Fruit fly (Drosophila melanogaster) whole organism, embryonic: ENCODE data around the gene Catsup.

ENCODE experiments used
- Bteb2 ChIP-seq: fragments of 200-800 bp; sonication (Bioruptor generic); optimal IDR thresholded peaks from 2 replicates; lab custom pipeline; 2016; ENCODE audit warnings: missing biosample characterization, missing genetic modification characterization
- CG11398 ChIP-seq: fragments of 200-800 bp; sonication (Bioruptor generic); optimal IDR thresholded peaks from 2 replicates; lab custom pipeline; 2016; ENCODE audit warnings: missing biosample characterization, missing genetic modification characterization
- CG11723 ChIP-seq: fragments of 200-800 bp; sonication (Bioruptor generic); optimal IDR thresholded peaks from 2 replicates; lab custom pipeline; 2017; ENCODE audit warnings: missing biosample characterization, mild to moderate bottlenecking, missing genetic modification characterization
- CG13287 ChIP-seq: fragments of 200-800 bp; sonication (Bioruptor generic); IDR thresholded peaks from 2 replicates; pipeline ENCODE4 v1.3.6; 2022; ENCODE audit warnings: missing biosample characterization, missing genetic modification characterization; ENCODE audit not compliant: partially characterized antibody
- CG15514 ChIP-seq: fragments of 200-800 bp; sonication (Bioruptor generic); optimal IDR thresholded peaks from 3 replicates; lab custom pipeline; 2017; ENCODE audit warnings: missing biosample characterization, missing genetic modification characterization, mild to moderate bottlenecking, moderate library complexity, missing genetic modification reagents
- CG18764 ChIP-seq: fragments of 200-800 bp; sonication (Bioruptor generic); optimal IDR thresholded peaks from 3 replicates; lab custom pipeline; 2016; ENCODE audit warnings: missing biosample characterization, missing genetic modification characterization
- CG2116 ChIP-seq: fragments of 200-800 bp; sonication (Bioruptor generic); optimal IDR thresholded peaks from 3 replicates; lab custom pipeline; 2018; ENCODE audit warnings: missing biosample characterization, mild to moderate bottlenecking, missing genetic modification characterization
- CG2120 ChIP-seq: fragments of 200-800 bp; sonication (Bioruptor generic); optimal IDR thresholded peaks from 3 replicates; lab custom pipeline; 2016; ENCODE audit warnings: missing biosample characterization, missing genetic modification characterization
- CG2875 ChIP-seq: fragments of 200-800 bp; sonication (Bioruptor generic); optimal IDR thresholded peaks from 2 replicates; lab custom pipeline; 2017; ENCODE audit warnings: missing biosample characterization, mild to moderate bottlenecking, missing genetic modification characterization, missing genetic modification reagents
- CG30431 ChIP-seq: fragments of 200-800 bp; sonication (Bioruptor generic); optimal IDR thresholded peaks from 2 replicates; lab custom pipeline; 2017; ENCODE audit warnings: missing biosample characterization, missing genetic modification characterization
- CG32532 ChIP-seq: fragments of 200-800 bp; sonication (Bioruptor generic); IDR thresholded peaks from 2 replicates; pipeline ENCODE4 v1.3.6; 2022; ENCODE audit warnings: missing biosample characterization, missing genetic modification characterization
- CG8290 ChIP-seq, 3 experiments: fragments of 200-800 bp; sonication (Bioruptor generic); optimal IDR thresholded peaks; 2 replicates each; lab custom pipeline; 2016 to 2019; ENCODE audit warnings: missing biosample characterization in 3 of 3, missing genetic modification characterization in 3 of 3, mild to moderate bottlenecking in 2 of 3, moderate library complexity in 1 of 3
- CG9932 ChIP-seq: fragments of 200-800 bp; sonication (Bioruptor generic); IDR thresholded peaks from 2 replicates; pipeline ENCODE4 v1.3.6; 2022; ENCODE audit warnings: missing biosample characterization, missing genetic modification characterization
- CHES-1-like ChIP-seq: fragments of 200-800 bp; sonication (Bioruptor generic); optimal IDR thresholded peaks from 2 replicates; lab custom pipeline; 2016; ENCODE audit warnings: missing biosample characterization, missing genetic modification characterization
- CkIIα-i1 ChIP-seq: fragments of 200-800 bp; sonication (Bioruptor generic); IDR thresholded peaks from 2 replicates; pipeline ENCODE4 v1.3.6; 2022; ENCODE audit warnings: missing biosample characterization, missing genetic modification characterization
- CoRest ChIP-seq: fragments of 200-800 bp; sonication (Bioruptor generic); optimal IDR thresholded peaks from 3 replicates; lab custom pipeline; 2018; ENCODE audit warnings: missing biosample characterization, mild to moderate bottlenecking, missing genetic modification characterization, moderate library complexity
- CrebB ChIP-seq: fragments of 200-800 bp; sonication (Bioruptor generic); optimal IDR thresholded peaks from 3 replicates; lab custom pipeline; 2018; ENCODE audit warnings: missing biosample characterization, mild to moderate bottlenecking, missing genetic modification characterization
- Dfd ChIP-seq, 2 experiments: fragments of >200 bp; optimal IDR thresholded peaks; 2 replicates each; lab custom pipeline; 2017; ENCODE audit warnings: missing biosample characterization in 2 of 2, missing genetic modification characterization in 2 of 2
- E2f1 ChIP-seq: fragments of 200-800 bp; sonication (Bioruptor generic); IDR thresholded peaks from 2 replicates; pipeline ENCODE4 v1.3.6; 2022; ENCODE audit warnings: missing biosample characterization, missing genetic modification characterization
- Hr3 ChIP-seq: fragments of 200-800 bp; sonication (Bioruptor generic); optimal IDR thresholded peaks from 3 replicates; lab custom pipeline; 2016; ENCODE audit warnings: missing biosample characterization, missing genetic modification characterization
- Hsf ChIP-seq: fragments of 200-800 bp; sonication (Bioruptor generic); optimal IDR thresholded peaks from 3 replicates; lab custom pipeline; 2016; ENCODE audit warnings: missing biosample characterization, missing genetic modification characterization
- MTF-1 ChIP-seq: fragments of 200-800 bp; sonication (Bioruptor generic); optimal IDR thresholded peaks from 2 replicates; lab custom pipeline; 2018; ENCODE audit warnings: missing biosample characterization, mild to moderate bottlenecking, missing genetic modification characterization, borderline replicate concordance
- Med ChIP-seq: fragments of 200-800 bp; sonication (Bioruptor generic); peaks from one replicate; lab custom pipeline; 2016; ENCODE audit warnings: missing biosample characterization, missing genetic modification characterization, mild to moderate bottlenecking, inconsistent platforms, moderate library complexity
- NC2β ChIP-seq: fragments of 200-800 bp; sonication (Bioruptor generic); optimal IDR thresholded peaks from 2 replicates; lab custom pipeline; 2016; ENCODE audit warnings: missing biosample characterization, missing genetic modification characterization
- Neu2 ChIP-seq: fragments of 200-800 bp; sonication (Bioruptor generic); optimal IDR thresholded peaks from 3 replicates; lab custom pipeline; 2016; ENCODE audit warnings: missing biosample characterization, missing genetic modification characterization, borderline replicate concordance
- NfI ChIP-seq: fragments of 200-800 bp; sonication (Bioruptor generic); optimal IDR thresholded peaks from 3 replicates; lab custom pipeline; 2018; ENCODE audit warnings: missing biosample characterization, mild to moderate bottlenecking, missing genetic modification characterization, moderate library complexity
- Optix ChIP-seq: fragments of 200-800 bp; sonication (Bioruptor generic); IDR thresholded peaks from 3 replicates; pipeline ENCODE4 v1.3.6; 2022; ENCODE audit warnings: missing biosample characterization, missing genetic modification characterization
- Stat92E ChIP-seq, 3 experiments: fragments of >200 bp in 2 of 3; fragments of 200-800 bp in 1 of 3; sonication (Bioruptor generic) in 1 of 3; optimal IDR thresholded peaks; 2 replicates each; lab custom pipeline; 2017 to 2019; ENCODE audit warnings: missing biosample characterization in 3 of 3, missing genetic modification characterization in 3 of 3, mild to moderate bottlenecking in 1 of 3, moderate library complexity in 1 of 3
- bab2 ChIP-seq: fragments of 200-800 bp; sonication (Bioruptor generic); optimal IDR thresholded peaks from 2 replicates; lab custom pipeline; 2016; ENCODE audit warnings: missing biosample characterization, missing genetic modification characterization
- bowl ChIP-seq: fragments of 200-800 bp; sonication (Bioruptor generic); IDR thresholded peaks from 2 replicates; pipeline ENCODE4 v1.3.6; 2022; ENCODE audit warnings: missing biosample characterization, missing genetic modification characterization
- bsh ChIP-seq, 2 experiments: fragments of 200-800 bp; sonication (Bioruptor generic); optimal IDR thresholded peaks; 2 replicates each; lab custom pipeline; 2017 to 2018; ENCODE audit warnings: mild to moderate bottlenecking in 2 of 2, missing biosample characterization in 2 of 2, missing genetic modification characterization in 2 of 2, moderate library complexity in 1 of 2
- dati ChIP-seq: fragments of 200-800 bp; sonication (Bioruptor generic); IDR thresholded peaks from 2 replicates; pipeline ENCODE4 v1.3.6; 2022; ENCODE audit warnings: missing biosample characterization, missing genetic modification characterization
- dimm ChIP-seq: fragments of 200-800 bp; sonication (Bioruptor generic); IDR thresholded peaks from 2 replicates; pipeline ENCODE4 v1.3.6; 2022; ENCODE audit warnings: missing biosample characterization, missing genetic modification characterization
- exex ChIP-seq: fragments of 200-800 bp; sonication (Bioruptor generic); optimal IDR thresholded peaks from 4 replicates; lab custom pipeline; 2018; ENCODE audit warnings: missing biosample characterization, mild to moderate bottlenecking, missing genetic modification characterization, moderate library complexity
- fd102C ChIP-seq: fragments of 200-800 bp; sonication (Bioruptor generic); optimal IDR thresholded peaks from 2 replicates; lab custom pipeline; 2018; ENCODE audit warnings: missing biosample characterization, mild to moderate bottlenecking, missing genetic modification characterization, moderate library complexity
- fd96Cb ChIP-seq: fragments of 200-800 bp; sonication (Bioruptor generic); optimal IDR thresholded peaks from 2 replicates; lab custom pipeline; 2018; ENCODE audit warnings: missing biosample characterization, mild to moderate bottlenecking, missing genetic modification characterization, moderate library complexity
- gcm2 ChIP-seq: fragments of 200-800 bp; sonication (Bioruptor generic); optimal IDR thresholded peaks from 2 replicates; lab custom pipeline; 2016; ENCODE audit warnings: missing biosample characterization, missing genetic modification characterization
- inv ChIP-seq: fragments of 200-800 bp; sonication (Bioruptor generic); IDR thresholded peaks from 2 replicates; pipeline ENCODE4 v1.3.6; 2022; ENCODE audit warnings: missing biosample characterization, missing genetic modification characterization; ENCODE audit not compliant: partially characterized antibody
- ken ChIP-seq: fragments of 200-800 bp; sonication (Bioruptor generic); IDR thresholded peaks from 3 replicates; pipeline ENCODE4 v1.3.6; 2022; ENCODE audit warnings: missing biosample characterization, missing genetic modification characterization
- knrl ChIP-seq: fragments of 200-800 bp; sonication (Bioruptor generic); IDR thresholded peaks from 3 replicates; pipeline ENCODE4 v1.3.6; 2022; ENCODE audit warnings: missing biosample characterization, missing genetic modification characterization; ENCODE audit not compliant: partially characterized antibody
- mirr ChIP-seq: fragments of 200-800 bp; sonication (Bioruptor generic); optimal IDR thresholded peaks from 3 replicates; lab custom pipeline; 2018; ENCODE audit warnings: missing biosample characterization, mild to moderate bottlenecking, missing genetic modification characterization
- org-1 ChIP-seq: fragments of 200-800 bp; sonication (Bioruptor generic); optimal IDR thresholded peaks from 2 replicates; lab custom pipeline; 2017; ENCODE audit warnings: missing biosample characterization, missing genetic modification characterization
- pan ChIP-seq, 4 experiments: fragments of >200 bp in 3 of 4; fragments of 200-800 bp in 1 of 4; sonication (Bioruptor generic) in 1 of 4; optimal IDR thresholded peaks in 3 of 4; IDR thresholded peaks in 1 of 4; 2 replicates each; pipeline versions ENCODE4 v1.3.6 to Lab custom; 2017 to 2022; ENCODE audit warnings: missing biosample characterization in 2 of 4, missing genetic modification characterization in 2 of 4, mixed read lengths in 1 of 4
- sob ChIP-seq: fragments of 200-800 bp; sonication (Bioruptor generic); IDR thresholded peaks from 2 replicates; pipeline ENCODE4 v1.3.6; 2022; ENCODE audit warnings: missing biosample characterization, missing genetic modification characterization
- tin ChIP-seq: fragments of 200-800 bp; sonication (Bioruptor generic); optimal IDR thresholded peaks from 3 replicates; lab custom pipeline; 2016; ENCODE audit warnings: missing biosample characterization, missing genetic modification characterization
- unc-4 ChIP-seq: fragments of 200-800 bp; sonication (Bioruptor generic); IDR thresholded peaks from 2 replicates; pipeline ENCODE4 v1.3.6; 2022; ENCODE audit warnings: missing biosample characterization, missing genetic modification characterization; ENCODE audit not compliant: partially characterized antibody
- vnd ChIP-seq: fragments of 200-800 bp; sonication (Bioruptor generic); IDR thresholded peaks from 3 replicates; pipeline ENCODE4 v1.3.6; 2022; ENCODE audit warnings: missing biosample characterization, missing genetic modification characterization; ENCODE audit not compliant: partially characterized antibody
- z ChIP-seq: fragments of 200-800 bp; sonication (Bioruptor generic); IDR thresholded peaks from 3 replicates; pipeline ENCODE4 v1.3.6; 2022; ENCODE audit warnings: missing biosample characterization, missing genetic modification characterization
- zen ChIP-seq: fragments of 200-800 bp; sonication (Bioruptor generic); optimal IDR thresholded peaks from 3 replicates; lab custom pipeline; 2018; ENCODE audit warnings: missing biosample characterization, mild to moderate bottlenecking, missing genetic modification characterization, moderate library complexity

The Catsup gene

DNA sequence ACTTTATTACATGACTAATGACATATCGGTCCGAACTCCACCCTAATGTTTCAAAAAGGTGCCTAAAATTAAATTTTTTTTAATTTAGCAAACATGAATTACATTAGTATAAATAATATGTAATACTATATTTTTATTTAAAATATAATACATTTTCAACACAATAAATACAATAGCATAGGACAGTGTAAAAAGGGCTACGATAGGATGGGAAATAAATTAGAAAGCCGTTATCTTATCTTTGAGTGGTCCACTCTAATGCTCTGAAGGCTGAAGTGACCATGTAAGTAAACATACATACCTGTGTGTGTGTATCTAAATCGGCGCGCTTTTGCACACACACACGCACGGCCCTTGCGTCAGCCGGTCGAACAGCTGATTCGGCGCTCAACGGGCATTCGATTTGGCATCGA is 38.7 kb upstream of the Catsup start, which contains the start of gene CG31793 (continued):
- no peak for TF ChIP-seq MTF-1 (GFP tag; lab: Kevin White, UChicago)
- peak; percentile 58 for TF ChIP-seq NfI (GFP tag; lab: Kevin White, UChicago)
- no peak for TF ChIP-seq knrl (GFP tag; lab: Robert Waterston, UW)
- no peak for TF ChIP-seq CG11398 (GFP tag; lab: Kevin White, UChicago)
- TF ChIP-seq ken (GFP tag; lab: Robert Waterston, UW) = no peak
- TF ChIP-seq mirr (GFP tag; lab: Kevin White, UChicago) = peak; percentile 74
- no peak for TF ChIP-seq dati (GFP tag; lab: Robert Waterston, UW)
- TF ChIP-seq dimm (GFP tag; lab: Robert Waterston, UW) = no peak
- no peak for TF ChIP-seq org-1 (GFP tag; lab: Kevin White, UChicago)
- TF ChIP-seq inv (GFP tag; lab: Robert Waterston, UW) = no peak
- no peak for TF ChIP-seq CG18764
- TF ChIP-seq CG2116 (GFP tag; lab: Kevin White, UChicago) = peak; percentile 1
- no peak for TF ChIP-seq CrebB (tag; lab: Kevin White, UChicago)
- peak; percentile 56 for TF ChIP-seq CG9932
- no peak for TF ChIP-seq unc-4 (GFP tag; lab: Robert Waterston, UW)
- no peak for TF ChIP-seq gcm2 (GFP tag; lab: Kevin White, UChicago)
- no peak for TF ChIP-seq CG11723 (GFP tag; lab: Kevin White, UChicago)
- peak; percentile 45; the same call in 1 of the 2 replicates for TF ChIP-seq CG13287 (GFP tag; lab: Robert Waterston, UW)
- TF ChIP-seq exex (tag; lab: Kevin White, UChicago) = peak; percentile 68
- no peak for TF ChIP-seq NC2β (GFP tag; lab: Kevin White, UChicago)
- peak; percentile 26 for TF ChIP-seq fd96Cb (tag; lab: Kevin White, UChicago)
- peak; percentile 2 for TF ChIP-seq tin (GFP tag; lab: Kevin White, UChicago)
- TF ChIP-seq CHES-1-like (GFP tag; lab: Kevin White, UChicago) = no peak
- TF ChIP-seq CG2120 (GFP tag; lab: Kevin White, UChicago) = peak; percentile 33
- TF ChIP-seq Optix (GFP tag; lab: Robert Waterston, UW) = no peak
- TF ChIP-seq Hr3 (GFP tag; lab: Kevin White, UChicago) = peak; percentile 24
- 0 out of 3 replicates have a peak, but pooled peaks have one; percentile 42 for TF ChIP-seq vnd (GFP tag; lab: Robert Waterston, UW)
- TF ChIP-seq CG30431 (GFP tag; lab: Kevin White, UChicago) = no peak
- TF ChIP-seq CkIIα-i1 (GFP tag; lab: Robert Waterston, UW) = no peak
- TF ChIP-seq Dfd (GFP tag; optimal IDR thresholded peaks at IDR 0.05; lab: Kevin White, UChicago) = no peak
- no peak for TF ChIP-seq bab2 (GFP tag; lab: Kevin White, UChicago)
- peak; percentile 59 for TF ChIP-seq CG15514 (GFP tag; lab: Kevin White, UChicago)
- peak; percentile 41; the same call in 1 of the 2 replicates for TF ChIP-seq sob (GFP tag; lab: Robert Waterston, UW)
- no peak for TF ChIP-seq Bteb2 (GFP tag; lab: Kevin White, UChicago)
- TF ChIP-seq bowl = no peak
- TF ChIP-seq bsh (GFP tag; optimal IDR thresholded peaks at IDR 0.05; lab: Kevin White, UChicago) = peak; percentile 48 to 49
- TF ChIP-seq Hsf (GFP tag; lab: Kevin White, UChicago) = no peak
- no peak for TF ChIP-seq CG8290 (GFP tag; optimal IDR thresholded peaks at IDR 0.05; lab: Kevin White, UChicago)
- peak in 1 of 2 experiments; percentile 59 for TF ChIP-seq CG8290 (tag; optimal IDR thresholded peaks at IDR 0.05; lab: Kevin White, UChicago)
- peak; percentile 65 for TF ChIP-seq CoRest (tag; lab: Kevin White, UChicago)
- peak; percentile 71; the same call in 1 of the 2 replicates for TF ChIP-seq CG32532 (GFP tag; lab: Robert Waterston, UW)
- TF ChIP-seq pan (optimal IDR thresholded peaks at IDR 0.05; lab: Kevin White, UChicago) = no peak
- peak in 1 of 2 experiments; percentile 63 for TF ChIP-seq pan (GFP tag; optimal IDR thresholded peaks at IDR 0.05 in 1 of 2, IDR thresholded peaks at IDR 0.05 in 1 of 2)
- peak; percentile 4 for TF ChIP-seq zen (tag; lab: Kevin White, UChicago)
- TF ChIP-seq Med (GFP tag; lab: Kevin White, UChicago) = peak; percentile 84
- TF ChIP-seq Neu2 = no peak
- peak; percentile 25; the same call in 1 of the 2 replicates for TF ChIP-seq E2f1 (GFP tag; lab: Robert Waterston, UW)
- TF ChIP-seq CG2875 (GFP tag; lab: Kevin White, UChicago) = no peak
- no peak for TF ChIP-seq Stat92E (GFP tag; optimal IDR thresholded peaks at IDR 0.05; lab: Kevin White, UChicago)
- no peak for TF ChIP-seq z (GFP tag; lab: Robert Waterston, UW)
- no peak for TF ChIP-seq fd102C
